Fruit fly (Drosophila melanogaster): ENCODE measurements around the gene CG34007.

DNA sequence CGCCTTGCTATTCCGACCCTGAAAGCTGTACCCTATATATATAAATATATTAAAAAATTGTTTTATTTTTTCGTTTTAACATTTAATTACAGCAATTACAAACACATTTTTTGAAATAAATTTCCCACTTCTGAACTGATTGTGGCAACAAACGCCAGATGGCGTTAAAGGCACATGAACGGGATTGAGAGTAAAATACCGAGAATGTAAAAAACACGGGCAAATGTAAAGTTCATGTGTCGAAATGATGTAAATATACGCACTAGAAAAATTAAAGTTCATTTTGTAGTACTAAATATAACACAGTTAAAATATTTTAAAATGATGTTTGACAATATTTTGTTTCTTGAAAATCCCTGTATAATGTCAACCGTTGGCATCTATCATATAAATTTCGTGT is 30.4 kb upstream of the CG34007 start:
- TF ChIP-seq CG4496 (GFP tag; IDR thresholded peaks at IDR 0.05) (no peak), CG8301 (tag; optimal IDR thresholded peaks at IDR 0.05) (no peak), rn (GFP tag; IDR thresholded peaks at IDR 0.05) (no peak), Ets98B (GFP tag; IDR thresholded peaks at IDR 0.05) (no peak), D1 (tag; optimal IDR thresholded peaks at IDR 0.05) (peak; percentile 56), CG15710 (tag; optimal IDR thresholded peaks at IDR 0.05) (no peak), EcR (GFP tag; optimal IDR thresholded peaks at IDR 0.05) (no peak), CG10348 (GFP tag; IDR thresholded peaks at IDR 0.05) (no peak), CG8159 (tag; optimal IDR thresholded peaks at IDR 0.05) (peak; percentile 14), CG32121 (GFP tag; IDR thresholded peaks at IDR 0.05) (no peak), CG14655 (GFP tag; optimal IDR thresholded peaks at IDR 0.05) (peak; percentile 14), Snoo (tag; optimal IDR thresholded peaks at IDR 0.05) (no peak)

All from whole organism, pupa.